Worm (Caenorhabditis elegans) whole organism, late embryonic: ENCODE data around the gene ZC132.11.

Experiments
- K02D7.2 ChIP-seq: sonication (generic microtip); optimal IDR thresholded peaks from 2 replicates; lab custom pipeline; 2017; ENCODE audit warnings: mild to moderate bottlenecking, missing genetic modification characterization, missing compliant biosample characterization
- ahr-1 ChIP-seq: sonication (generic microtip); optimal IDR thresholded peaks from 2 replicates; lab custom pipeline; 2016; ENCODE audit warnings: missing genetic modification characterization, missing compliant biosample characterization
- elt-2 ChIP-seq: sonication (generic microtip); optimal IDR thresholded peaks from 2 replicates; lab custom pipeline; 2016; ENCODE audit warnings: missing genetic modification reagents, missing genetic modification characterization, missing compliant biosample characterization
- elt-4 ChIP-seq: sonication (generic microtip); optimal IDR thresholded peaks from 2 replicates; lab custom pipeline; 2016; ENCODE audit warnings: missing genetic modification characterization, missing compliant biosample characterization
- hlh-15 ChIP-seq: sonication (generic microtip); optimal IDR thresholded peaks from 2 replicates; lab custom pipeline; 2016; ENCODE audit warnings: missing genetic modification characterization, missing compliant biosample characterization
- pha-4 ChIP-seq: fragments of 150-350 bp; optimal IDR thresholded peaks from 2 replicates; lab custom pipeline; 2018; ENCODE audit warnings: missing biosample characterization, missing genetic modification reagents, missing genetic modification characterization
- syd-9 ChIP-seq: sonication (generic microtip); optimal IDR thresholded peaks from 2 replicates; lab custom pipeline; 2016; ENCODE audit warnings: mild to moderate bottlenecking, missing genetic modification characterization, moderate library complexity, missing compliant biosample characterization

- no peak for TF ChIP-seq pha-4 (tag; lab: Kevin White, UChicago)
- TF ChIP-seq hlh-15 (tag; lab: Kevin White, UChicago), result no peak
- TF ChIP-seq ahr-1 (tag; lab: Kevin White, UChicago), result no peak
- TF ChIP-seq syd-9, result no peak
- no peak for TF ChIP-seq elt-2 (tag; lab: Kevin White, UChicago)
- TF ChIP-seq K02D7.2 (tag; lab: Kevin White, UChicago), result no peak
- TF ChIP-seq elt-4 (tag; lab: Kevin White, UChicago), result no peak
Measured at ce11 chrV:4341736-4342135, 43.3 kb upstream of the ZC132.11 start.
